Worm (Caenorhabditis elegans): Measurements from ENCODE around the gene C47A10.12.

C47A10.12 gene

ce11 chrV:17818567-17818966, 40.8 kb downstream of the C47A10.12 start, which contains the start of gene srh-298:
Gene srh-298 (plus strand): TSS chrV:17818867.
- TF ChIP-seq nhr-67 (tag; optimal IDR thresholded peaks at IDR 0.05): no peak
- no peak for TF ChIP-seq fkh-2 (tag; optimal IDR thresholded peaks at IDR 0.05)
- no peak for TF ChIP-seq nhr-25 (tag; optimal IDR thresholded peaks at IDR 0.05)
- no peak for TF ChIP-seq nhr-23 (tag; optimal IDR thresholded peaks at IDR 0.05)
- TF ChIP-seq R02D3.7 (tag; optimal IDR thresholded peaks at IDR 0.05): no peak
- TF ChIP-seq ceh-9 (tag; optimal IDR thresholded peaks at IDR 0.05): no peak
- TF ChIP-seq eor-1 (tag; optimal IDR thresholded peaks at IDR 0.05): no peak
- TF ChIP-seq pha-4 (tag; optimal IDR thresholded peaks at IDR 0.05): no peak
- no peak for TF ChIP-seq tbx-2 (tag; optimal IDR thresholded peaks at IDR 0.05)
- TF ChIP-seq skn-1 (tag; optimal IDR thresholded peaks at IDR 0.05): no peak
- no peak for TF ChIP-seq fkh-10 (GFP tag; optimal IDR thresholded peaks at IDR 0.05)
- TF ChIP-seq mdl-1 (tag; optimal IDR thresholded peaks at IDR 0.05): no peak
- no peak for TF ChIP-seq fos-1 (tag; optimal IDR thresholded peaks at IDR 0.05)
- TF ChIP-seq nhr-43 (tag; optimal IDR thresholded peaks at IDR 0.05; ENCODE audit: poor library complexity, severe bottlenecking): no peak
- no peak for TF ChIP-seq nhr-11 (tag; optimal IDR thresholded peaks at IDR 0.05)
- no peak for TF ChIP-seq snpc-4 (tag; optimal IDR thresholded peaks at IDR 0.05)
- no peak for TF ChIP-seq ama-1 (optimal IDR thresholded peaks at IDR 0.05)
- TF ChIP-seq unc-39 (tag; optimal IDR thresholded peaks at IDR 0.05): no peak
- no peak for TF ChIP-seq nhr-28 (tag; optimal IDR thresholded peaks at IDR 0.05)

- TF ChIP-seq elt-2 (tag; optimal IDR thresholded peaks at IDR 0.05) (no peak), ama-1 (optimal IDR thresholded peaks at IDR 0.05) (no peak), lsy-12 (tag; optimal IDR thresholded peaks at IDR 0.05) (no peak), nhr-237 (tag; optimal IDR thresholded peaks at IDR 0.05) (no peak), sea-2 (GFP tag; optimal IDR thresholded peaks at IDR 0.05) (no peak), pha-4 (tag; optimal IDR thresholded peaks at IDR 0.05) (no peak), elt-3 (tag; optimal IDR thresholded peaks at IDR 0.05) (no peak), R02D3.7 (tag; optimal IDR thresholded peaks at IDR 0.05) (no peak), ztf-4 (tag; optimal IDR thresholded peaks at IDR 0.05) (no peak), mml-1 (tag; optimal IDR thresholded peaks at IDR 0.05) (no peak), jun-1 (tag; optimal IDR thresholded peaks at IDR 0.05) (no peak), daf-12 (tag; optimal IDR thresholded peaks at IDR 0.05) (no peak), ceh-28 (tag; optimal IDR thresholded peaks at IDR 0.05) (no peak), hmg-11 (tag; optimal IDR thresholded peaks at IDR 0.05) (no peak), nhr-28 (tag; optimal IDR thresholded peaks at IDR 0.05) (no peak), egl-5 (tag; optimal IDR thresholded peaks at IDR 0.05) (no peak), ZK546.5 (tag; optimal IDR thresholded peaks at IDR 0.05) (no peak), egl-27 (tag; optimal IDR thresholded peaks at IDR 0.05) (no peak)
Measured at ce11 chrV:17819704-17820103, 42.0 kb downstream of the C47A10.12 start.

- TF ChIP-seq ceh-9 (tag; optimal IDR thresholded peaks at IDR 0.05) (no peak), ceh-16 (tag; optimal IDR thresholded peaks at IDR 0.05) (no peak), zag-1 (tag; optimal IDR thresholded peaks at IDR 0.05) (no peak), ceh-82 (tag; optimal IDR thresholded peaks at IDR 0.05) (no peak), nhr-12 (tag; optimal IDR thresholded peaks at IDR 0.05) (no peak), nhr-76 (tag; optimal IDR thresholded peaks at IDR 0.05) (no peak), pqm-1 (tag; optimal IDR thresholded peaks at IDR 0.05) (no peak), sea-2 (GFP tag; optimal IDR thresholded peaks at IDR 0.05) (no peak), egl-27 (tag; optimal IDR thresholded peaks at IDR 0.05) (no peak), tbx-2 (tag; optimal IDR thresholded peaks at IDR 0.05) (no peak), jun-1 (tag; optimal IDR thresholded peaks at IDR 0.05) (no peak), ZK546.5 (tag; optimal IDR thresholded peaks at IDR 0.05) (no peak), lsy-12 (tag; optimal IDR thresholded peaks at IDR 0.05) (no peak)
Measured at ce11 chrV:17821805-17822204, 44.1 kb downstream of the C47A10.12 start, which contains the start of gene srh-300. Gene srh-300 (plus strand): TSS chrV:17822105.

- TF ChIP-seq ama-1 (optimal IDR thresholded peaks at IDR 0.05) (no peak), nfya-1 (tag; optimal IDR thresholded peaks at IDR 0.05; ENCODE audit: insufficient read depth) (no peak), nhr-43 (tag; optimal IDR thresholded peaks at IDR 0.05; ENCODE audit: poor library complexity, severe bottlenecking) (no peak), elt-1 (tag; optimal IDR thresholded peaks at IDR 0.05) (no peak), ztf-4 (tag; optimal IDR thresholded peaks at IDR 0.05) (no peak), egl-5 (tag; optimal IDR thresholded peaks at IDR 0.05) (no peak), lin-39 (tag; optimal IDR thresholded peaks at IDR 0.05) (no peak), hmg-11 (tag; optimal IDR thresholded peaks at IDR 0.05) (no peak), mml-1 (tag; optimal IDR thresholded peaks at IDR 0.05) (no peak), ceh-82 (tag; optimal IDR thresholded peaks at IDR 0.05) (no peak), nhr-77 (tag; optimal IDR thresholded peaks at IDR 0.05) (no peak), R02D3.7 (tag; optimal IDR thresholded peaks at IDR 0.05) (no peak), elt-2 (tag; optimal IDR thresholded peaks at IDR 0.05) (no peak), zag-1 (tag; optimal IDR thresholded peaks at IDR 0.05) (no peak), ztf-11 (tag; optimal IDR thresholded peaks at IDR 0.05) (no peak)
Measured at ce11 chrV:17824610-17825009, 46.9 kb downstream of the C47A10.12 start, which contains the start of gene srh-301. Gene srh-301 (plus strand): TSS chrV:17824910.
